Fruit fly (Drosophila melanogaster): ENCODE results near the gene CG15332.

dm6 chrX:7980786-7981185 is 25.0 kb upstream of the CG15332 start:
- no peak for TF ChIP-seq ttk (optimal IDR thresholded peaks at IDR 0.05)
- no peak for TF ChIP-seq insv (optimal IDR thresholded peaks at IDR 0.05)
- no peak for TF ChIP-seq Myc (optimal IDR thresholded peaks at IDR 0.05)
- TF ChIP-seq h (optimal IDR thresholded peaks at IDR 0.05): no peak
- no peak for TF ChIP-seq Sin3A (optimal IDR thresholded peaks at IDR 0.05)

Measured in Kc167 (cell line).